Fruit fly (Drosophila melanogaster): Measurements from ENCODE around the gene Eig71Ef.

DNA sequence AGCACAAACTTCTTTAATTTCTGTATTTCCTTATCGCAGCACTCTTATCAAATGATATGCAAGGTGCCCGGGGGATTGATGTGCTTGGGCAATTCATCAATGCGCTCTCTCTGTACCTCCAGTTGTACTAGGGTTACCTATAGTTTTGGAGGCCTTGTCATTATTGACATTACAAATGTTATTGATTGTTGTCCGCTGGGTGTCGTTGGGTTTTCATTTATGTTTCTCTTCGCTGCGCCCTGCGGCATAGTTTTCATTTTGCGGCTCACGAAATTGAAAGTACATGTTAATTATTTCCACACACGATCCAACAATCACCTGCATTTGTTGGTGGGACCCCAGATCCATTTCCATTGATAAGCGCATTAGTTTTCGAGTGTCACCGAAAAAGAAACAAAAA lies 49.0 kb upstream of the Eig71Ef start:
- no peak for TF ChIP-seq CG8632 (GFP tag; optimal IDR thresholded peaks at IDR 0.05)
- TF ChIP-seq CG32006 (GFP tag; optimal IDR thresholded peaks at IDR 0.05): no peak
- no peak for TF ChIP-seq Blimp-1 (GFP tag; optimal IDR thresholded peaks at IDR 0.05)
- TF ChIP-seq OdsH (GFP tag; optimal IDR thresholded peaks at IDR 0.05): no peak
- TF ChIP-seq dac (GFP tag; optimal IDR thresholded peaks at IDR 0.05): no peak
- TF ChIP-seq ss (GFP tag; optimal IDR thresholded peaks at IDR 0.05): no peak
- TF ChIP-seq CG34406 (GFP tag; optimal IDR thresholded peaks at IDR 0.05): no peak
- TF ChIP-seq Eip93F (GFP tag; optimal IDR thresholded peaks at IDR 0.05): no peak
- no peak for TF ChIP-seq CG3919 (GFP tag; optimal IDR thresholded peaks at IDR 0.05)
- no peak for TF ChIP-seq Hr38 (GFP tag; optimal IDR thresholded peaks at IDR 0.05)
- TF ChIP-seq esn (GFP tag; optimal IDR thresholded peaks at IDR 0.05): no peak
- no peak for TF ChIP-seq Sox14 (GFP tag; optimal IDR thresholded peaks at IDR 0.05)
